Fruit fly (Drosophila melanogaster): ENCODE data around the gene CG32536.

The CG32536 gene

dm6 chrX:19260696-19260989 is 16.1 kb downstream of the CG32536 start:
- TF ChIP-seq Mrtf (GFP tag; IDR thresholded peaks at IDR 0.05) (no peak), nom (GFP tag; optimal IDR thresholded peaks at IDR 0.05) (peak; percentile 41), sna (GFP tag; IDR thresholded peaks at IDR 0.05; ENCODE audit: partially characterized antibody) (no peak), CG42726 (GFP tag; IDR thresholded peaks at IDR 0.05; ENCODE audit: partially characterized antibody) (0 out of 2 replicates have a peak, but pooled peaks have one; percentile 11), Sox100B (GFP tag; optimal IDR thresholded peaks at IDR 0.05) (no peak), pum (GFP tag; optimal IDR thresholded peaks at IDR 0.05) (no peak), br (optimal IDR thresholded peaks at IDR 0.05) (no peak), Adf1 (GFP tag; IDR thresholded peaks at IDR 0.05) (no peak), CG31441 (GFP tag; IDR thresholded peaks at IDR 0.05) (no peak), gsb-n (tag; optimal IDR thresholded peaks at IDR 0.05) (no peak), CG10321 (GFP tag; IDR thresholded peaks at IDR 0.05) (no peak), CG12219 (GFP tag; optimal IDR thresholded peaks at IDR 0.05) (no peak), Pdp1 (GFP tag; optimal IDR thresholded peaks at IDR 0.05) (peak in 1 of 2 experiments; percentile 4), crol (GFP tag; IDR thresholded peaks at IDR 0.05) (peak; percentile 71), gcm (GFP tag; optimal IDR thresholded peaks at IDR 0.05) (no peak), Elba2 (GFP tag; optimal IDR thresholded peaks at IDR 0.05) (peak; percentile 19), CG6854 (GFP tag; optimal IDR thresholded peaks at IDR 0.05) (no peak), CG10979 (tag; optimal IDR thresholded peaks at IDR 0.05) (no peak), Dfd (GFP tag; optimal IDR thresholded peaks at IDR 0.05) (no peak), gcm2 (GFP tag; optimal IDR thresholded peaks at IDR 0.05) (no peak), CG9215 (GFP tag; IDR thresholded peaks at IDR 0.05) (no peak), her (GFP tag; optimal IDR thresholded peaks at IDR 0.05) (no peak), so (GFP tag; IDR thresholded peaks at IDR 0.05) (no peak), Mes4 (GFP tag; optimal IDR thresholded peaks at IDR 0.05) (no peak), CG11560 (tag; IDR thresholded peaks at IDR 0.05) (no peak), oc (tag; optimal IDR thresholded peaks at IDR 0.05) (no peak), slp2 (GFP tag; optimal IDR thresholded peaks at IDR 0.05) (no peak), p53 (GFP tag; optimal IDR thresholded peaks at IDR 0.05) (no peak), seq (GFP tag; IDR thresholded peaks at IDR 0.05) (no peak), CG4360 (GFP tag; IDR thresholded peaks at IDR 0.05) (peak; percentile 85), fd3F (GFP tag; optimal IDR thresholded peaks at IDR 0.05) (no peak), CG3065 (GFP tag; optimal IDR thresholded peaks at IDR 0.05) (no peak), CG5180 (GFP tag; optimal IDR thresholded peaks at IDR 0.05) (no peak), Sox102F (GFP tag; optimal IDR thresholded peaks at IDR 0.05) (no peak)

- TF ChIP-seq mirr (GFP tag; optimal IDR thresholded peaks at IDR 0.05) (no peak), gfzf (GFP tag; optimal IDR thresholded peaks at IDR 0.05) (no peak), Adf1 (GFP tag; IDR thresholded peaks at IDR 0.05) (peak; percentile 56; the same call in 1 of the 2 replicates), CG32772 (GFP tag; IDR thresholded peaks at IDR 0.05) (no peak), nau (GFP tag; optimal IDR thresholded peaks at IDR 0.05) (no peak), pros (GFP tag; optimal IDR thresholded peaks at IDR 0.05) (peak; percentile 7), Vsx1 (GFP tag; optimal IDR thresholded peaks at IDR 0.05) (no peak), Fer3 (tag; optimal IDR thresholded peaks at IDR 0.05) (no peak), Tbp (GFP tag; optimal IDR thresholded peaks at IDR 0.05) (no peak), Pdp1 (GFP tag; optimal IDR thresholded peaks at IDR 0.05) (peak in 1 of 2 experiments; percentile 64), CG4360 (GFP tag; IDR thresholded peaks at IDR 0.05) (peak; percentile 94), ara (GFP tag; IDR thresholded peaks at IDR 0.05) (no peak), GATAe (GFP tag; conservative IDR thresholded peaks at IDR 0.05) (no peak), CG7556 (GFP tag; optimal IDR thresholded peaks at IDR 0.05) (no peak), CG3407 (GFP tag; optimal IDR thresholded peaks at IDR 0.05) (no peak), kni (GFP tag; optimal IDR thresholded peaks at IDR 0.05) (peak; percentile 28), CG18476 (GFP tag; optimal IDR thresholded peaks at IDR 0.05) (no peak), chinmo (GFP tag; IDR thresholded peaks at IDR 0.05; ENCODE audit: partially characterized antibody) (0 out of 4 replicates have a peak, but pooled peaks have one; percentile 46), Trl (optimal IDR thresholded peaks at IDR 0.05) (peak; percentile 74 to 77), Trl (GFP tag; optimal IDR thresholded peaks at IDR 0.05) (no peak)
Measured at dm6 chrX:19259802-19260695, 16.6 kb downstream of the CG32536 start.

All from whole organism, embryonic.